Worm (Caenorhabditis elegans) whole organism, late embryonic: Measurements from ENCODE around the gene ced-5.

Source experiments
- K02D7.2 ChIP-seq: sonication (generic microtip); optimal IDR thresholded peaks from 2 replicates; lab custom pipeline; 2017; ENCODE audit warnings: mild to moderate bottlenecking, missing genetic modification characterization, missing compliant biosample characterization
- Y22D7AL.16 ChIP-seq: sonication (generic microtip); optimal IDR thresholded peaks from 2 replicates; lab custom pipeline; 2016; ENCODE audit warnings: missing genetic modification characterization, missing compliant biosample characterization
- ahr-1 ChIP-seq: sonication (generic microtip); optimal IDR thresholded peaks from 2 replicates; lab custom pipeline; 2016; ENCODE audit warnings: missing genetic modification characterization, missing compliant biosample characterization
- ama-1 ChIP-seq: fragments of 150-350 bp; optimal IDR thresholded peaks from 2 replicates; lab custom pipeline; 2014
- ceh-14 ChIP-seq: sonication (generic microtip); optimal IDR thresholded peaks from 2 replicates; lab custom pipeline; 2016; ENCODE audit warnings: missing genotype, missing genetic modification characterization, missing compliant biosample characterization
- ceh-18 ChIP-seq: sonication (generic microtip); optimal IDR thresholded peaks from 2 replicates; lab custom pipeline; 2016; ENCODE audit warnings: missing genetic modification characterization, missing compliant biosample characterization
- ceh-22 ChIP-seq: sonication (generic microtip); optimal IDR thresholded peaks from 2 replicates; lab custom pipeline; 2017; ENCODE audit warnings: missing biosample characterization, missing genetic modification characterization
- ceh-30 ChIP-seq: fragments of 150-350 bp; optimal IDR thresholded peaks from 2 replicates; lab custom pipeline; 2014; ENCODE audit warnings: missing biosample characterization, missing genetic modification characterization
- ceh-31 ChIP-seq: sonication (generic microtip); optimal IDR thresholded peaks from 2 replicates; lab custom pipeline; 2016; ENCODE audit warnings: missing genetic modification characterization, missing compliant biosample characterization
- ceh-48 ChIP-seq: sonication (generic microtip); optimal IDR thresholded peaks from 2 replicates; lab custom pipeline; 2016; ENCODE audit warnings: missing genetic modification characterization, inconsistent platforms, missing compliant biosample characterization
- ceh-9 ChIP-seq: sonication (generic microtip); optimal IDR thresholded peaks from 2 replicates; lab custom pipeline; 2016; ENCODE audit warnings: mild to moderate bottlenecking, missing genetic modification characterization, inconsistent platforms, missing compliant biosample characterization
- che-1 ChIP-seq: sonication (generic microtip); optimal IDR thresholded peaks from 2 replicates; lab custom pipeline; 2016; ENCODE audit warnings: mild to moderate bottlenecking, missing genetic modification characterization, missing compliant biosample characterization
- dmd-4 ChIP-seq: sonication (generic microtip); optimal IDR thresholded peaks from 2 replicates; lab custom pipeline; 2016; ENCODE audit warnings: borderline replicate concordance, missing genetic modification characterization, missing compliant biosample characterization
- dve-1 ChIP-seq: sonication (generic microtip); optimal IDR thresholded peaks from 2 replicates; lab custom pipeline; 2017; ENCODE audit warnings: antibody characterized with exemption, mild to moderate bottlenecking, missing genetic modification characterization, missing compliant biosample characterization
- elt-2 ChIP-seq: sonication (generic microtip); optimal IDR thresholded peaks from 2 replicates; lab custom pipeline; 2016; ENCODE audit warnings: missing genetic modification reagents, missing genetic modification characterization, missing compliant biosample characterization
- elt-4 ChIP-seq: sonication (generic microtip); optimal IDR thresholded peaks from 2 replicates; lab custom pipeline; 2016; ENCODE audit warnings: missing genetic modification characterization, missing compliant biosample characterization
- eyg-1 ChIP-seq: sonication (generic microtip); optimal IDR thresholded peaks from 2 replicates; lab custom pipeline; 2016; ENCODE audit warnings: missing genotype, missing genetic modification characterization, missing compliant biosample characterization
- fax-1 ChIP-seq: sonication (generic microtip); optimal IDR thresholded peaks from 2 replicates; lab custom pipeline; 2016; ENCODE audit warnings: missing genotype, missing genetic modification characterization, missing compliant biosample characterization
- fkh-10 ChIP-seq: fragments of 150-350 bp; optimal IDR thresholded peaks from 2 replicates; lab custom pipeline; 2014; ENCODE audit warnings: missing biosample characterization, missing genetic modification reagents, missing genetic modification characterization
- fkh-6 ChIP-seq: sonication (generic microtip); optimal IDR thresholded peaks from 2 replicates; lab custom pipeline; 2016; ENCODE audit warnings: missing genetic modification characterization, missing compliant biosample characterization
- gmeb-2 ChIP-seq: sonication (generic microtip); optimal IDR thresholded peaks from 2 replicates; lab custom pipeline; 2016; ENCODE audit warnings: missing genetic modification characterization, inconsistent platforms, missing compliant biosample characterization
- hlh-13 ChIP-seq: fragments of 200-800 bp; sonication (Bioruptor generic); optimal IDR thresholded peaks from 2 replicates; lab custom pipeline; 2018; ENCODE audit warnings: mild to moderate bottlenecking, missing genetic modification characterization, missing compliant biosample characterization
- hlh-15 ChIP-seq: sonication (generic microtip); optimal IDR thresholded peaks from 2 replicates; lab custom pipeline; 2016; ENCODE audit warnings: missing genetic modification characterization, missing compliant biosample characterization
- hlh-6 ChIP-seq: sonication (generic microtip); optimal IDR thresholded peaks from 2 replicates; lab custom pipeline; 2016; ENCODE audit warnings: missing genotype, missing genetic modification characterization, missing compliant biosample characterization
- hlh-8 ChIP-seq: sonication (generic microtip); optimal IDR thresholded peaks from 2 replicates; lab custom pipeline; 2016; ENCODE audit warnings: missing genotype, missing genetic modification characterization, missing compliant biosample characterization
- lim-6 ChIP-seq: sonication (generic microtip); optimal IDR thresholded peaks from 2 replicates; lab custom pipeline; 2016; ENCODE audit warnings: missing genetic modification characterization, missing compliant biosample characterization
- lin-11 ChIP-seq: fragments of 200-800 bp; sonication (Bioruptor generic); optimal IDR thresholded peaks from 2 replicates; lab custom pipeline; 2018; ENCODE audit warnings: mild to moderate bottlenecking, missing genetic modification characterization, missing compliant biosample characterization
- madf-2 ChIP-seq: sonication (generic microtip); optimal IDR thresholded peaks from 2 replicates; lab custom pipeline; 2017; ENCODE audit warnings: missing genetic modification characterization, missing compliant biosample characterization
- mec-3 ChIP-seq: sonication (generic microtip); optimal IDR thresholded peaks from 2 replicates; lab custom pipeline; 2016; ENCODE audit warnings: borderline replicate concordance, missing genetic modification characterization, missing compliant biosample characterization
- nfya-1 ChIP-seq: sonication (generic microtip); optimal IDR thresholded peaks from 2 replicates; lab custom pipeline; 2017; ENCODE audit warnings: missing genetic modification characterization, mild to moderate bottlenecking, missing compliant biosample characterization, antibody characterized with exemption, moderate library complexity
- nhr-11 ChIP-seq: fragments of 150-350 bp; optimal IDR thresholded peaks from 2 replicates; lab custom pipeline; 2014; ENCODE audit warnings: missing biosample characterization, missing genetic modification characterization
- npax-4 ChIP-seq: sonication (generic microtip); optimal IDR thresholded peaks from 2 replicates; lab custom pipeline; 2016; ENCODE audit warnings: missing genetic modification characterization, missing compliant biosample characterization
- pat-9 ChIP-seq: fragments of 200-800 bp; sonication (Bioruptor generic); optimal IDR thresholded peaks from 2 replicates; lab custom pipeline; 2018; ENCODE audit warnings: mild to moderate bottlenecking, missing genetic modification characterization, moderate library complexity, missing compliant biosample characterization
- pax-1 ChIP-seq: fragments of 150-350 bp; optimal IDR thresholded peaks from 2 replicates; lab custom pipeline; 2014; ENCODE audit warnings: missing biosample characterization, missing genetic modification characterization
- pha-2 ChIP-seq: sonication (generic microtip); optimal IDR thresholded peaks from 2 replicates; lab custom pipeline; 2017; ENCODE audit warnings: mild to moderate bottlenecking, missing genetic modification characterization, missing compliant biosample characterization
- pha-4 ChIP-seq: fragments of 150-350 bp; optimal IDR thresholded peaks from 2 replicates; lab custom pipeline; 2018; ENCODE audit warnings: missing biosample characterization, missing genetic modification reagents, missing genetic modification characterization
- pqm-1 ChIP-seq: sonication (generic microtip); optimal IDR thresholded peaks from 2 replicates; lab custom pipeline; 2016; ENCODE audit warnings: missing genetic modification characterization, missing compliant biosample characterization
- pros-1 ChIP-seq: fragments of 150-350 bp; optimal IDR thresholded peaks from 2 replicates; lab custom pipeline; 2014; ENCODE audit warnings: missing biosample characterization, missing genetic modification reagents, missing genetic modification characterization
- ref-2 ChIP-seq: sonication (generic microtip); optimal IDR thresholded peaks from 2 replicates; lab custom pipeline; 2016; ENCODE audit warnings: missing genetic modification characterization, missing compliant biosample characterization
- rnt-1 ChIP-seq: sonication (generic microtip); optimal IDR thresholded peaks from 2 replicates; lab custom pipeline; 2016; ENCODE audit warnings: missing genetic modification characterization, missing compliant biosample characterization
- sdc-2 ChIP-seq: sonication (generic microtip); optimal IDR thresholded peaks from 2 replicates; lab custom pipeline; 2016; ENCODE audit warnings: missing genotype, missing genetic modification characterization, missing compliant biosample characterization
- tbx-2 ChIP-seq: sonication (generic microtip); optimal IDR thresholded peaks from 2 replicates; lab custom pipeline; 2016; ENCODE audit warnings: missing genetic modification characterization, missing compliant biosample characterization
- tbx-7 ChIP-seq: sonication (generic microtip); optimal IDR thresholded peaks from 2 replicates; lab custom pipeline; 2016; ENCODE audit warnings: missing genotype, missing genetic modification characterization, missing compliant biosample characterization
- unc-3 ChIP-seq, 2 experiments: fragments of 200-800 bp in 1 of 2; sonication (Bioruptor generic) in 1 of 2; sonication (generic microtip) in 1 of 2; conservative IDR thresholded peaks in 1 of 2; optimal IDR thresholded peaks in 1 of 2; 2 replicates each; pipeline versions ENCODE4 v1.3.6 to Lab custom; 2016 to 2022; ENCODE audit warnings: missing compliant biosample characterization in 2 of 2, missing genetic modification characterization in 2 of 2, missing genetic modification reagents in 1 of 2
- unc-42 ChIP-seq: sonication (generic microtip); optimal IDR thresholded peaks from 2 replicates; lab custom pipeline; 2016; ENCODE audit warnings: missing genotype, missing genetic modification characterization, missing compliant biosample characterization
- unc-55 ChIP-seq: sonication (generic microtip); optimal IDR thresholded peaks from 2 replicates; lab custom pipeline; 2017; ENCODE audit warnings: missing biosample characterization, missing genetic modification reagents, missing genetic modification characterization
- zip-5 ChIP-seq: sonication (generic microtip); optimal IDR thresholded peaks from 2 replicates; lab custom pipeline; 2016; ENCODE audit warnings: missing genetic modification characterization, missing compliant biosample characterization
- ztf-16 ChIP-seq: sonication (generic microtip); optimal IDR thresholded peaks from 2 replicates; lab custom pipeline; 2017; ENCODE audit warnings: missing genetic modification characterization, missing compliant biosample characterization

Gene ced-5

DNA sequence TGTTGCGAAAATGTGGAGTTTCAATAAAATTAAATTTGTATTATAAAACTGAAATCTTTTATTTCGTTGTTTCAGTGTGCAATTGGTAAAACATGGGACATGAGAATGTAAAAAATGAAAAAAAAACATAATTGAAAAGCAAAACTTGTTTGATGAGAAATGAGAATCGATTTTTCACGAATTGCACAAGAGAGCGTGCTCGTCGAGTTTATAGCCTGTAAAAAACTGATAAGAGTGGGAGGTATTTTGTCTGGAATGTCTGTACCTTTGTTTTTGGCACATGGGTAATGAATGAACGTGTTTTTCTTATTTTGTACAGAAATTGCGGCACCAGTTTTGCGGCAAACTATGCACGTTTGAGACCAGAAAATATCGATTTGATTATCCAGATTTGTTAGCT, 1.3 kb upstream of the ced-5 start:
- TF ChIP-seq ceh-31 (tag; lab: Kevin White, UChicago): no peak

DNA sequence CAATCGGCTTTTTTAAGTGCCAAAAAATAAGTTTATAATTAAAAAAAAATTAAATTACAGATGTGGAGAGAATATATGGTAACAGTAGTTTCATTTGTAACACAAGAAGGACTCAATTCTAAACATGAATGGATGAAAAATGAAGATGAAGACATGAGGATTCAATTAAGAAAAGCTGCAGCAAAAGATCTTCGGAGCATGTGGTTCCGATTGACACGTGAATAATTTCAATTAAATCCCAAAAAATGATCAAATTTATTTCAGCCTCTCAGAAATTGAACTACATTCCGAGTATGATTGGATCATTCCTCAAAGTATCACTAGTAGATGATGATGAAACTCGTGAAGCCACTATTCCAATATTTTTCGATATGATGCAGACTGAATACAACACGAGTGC, 5.5 kb downstream of the ced-5 start:
- no peak for TF ChIP-seq tbx-7 (tag; lab: Kevin White, UChicago)
- peak; percentile 3 for TF ChIP-seq hlh-8 (tag; lab: Kevin White, UChicago)
- no peak for TF ChIP-seq elt-4 (tag; lab: Kevin White, UChicago)

DNA sequence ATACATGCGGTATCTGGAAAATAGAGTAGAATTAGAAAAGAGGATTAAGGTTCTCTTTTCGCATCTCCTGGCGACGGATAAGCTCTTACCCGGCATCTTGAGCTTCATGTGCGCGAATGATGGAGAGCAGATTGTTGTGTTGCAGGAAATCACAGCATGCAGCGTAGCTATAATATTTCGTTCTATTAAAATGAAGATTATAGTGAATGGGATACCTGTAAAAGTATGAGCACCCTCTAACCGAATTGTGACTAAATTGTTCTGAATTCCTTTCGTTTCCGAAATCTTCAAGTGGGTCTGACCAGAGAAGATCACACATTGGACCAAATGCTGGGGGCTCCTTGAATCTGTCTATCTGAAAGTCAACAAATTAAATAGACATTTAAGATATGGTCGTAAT, 14.5 kb downstream of the ced-5 start:
- TF ChIP-seq rnt-1: no peak
- no peak for TF ChIP-seq dmd-4 (tag; lab: Kevin White, UChicago)

DNA sequence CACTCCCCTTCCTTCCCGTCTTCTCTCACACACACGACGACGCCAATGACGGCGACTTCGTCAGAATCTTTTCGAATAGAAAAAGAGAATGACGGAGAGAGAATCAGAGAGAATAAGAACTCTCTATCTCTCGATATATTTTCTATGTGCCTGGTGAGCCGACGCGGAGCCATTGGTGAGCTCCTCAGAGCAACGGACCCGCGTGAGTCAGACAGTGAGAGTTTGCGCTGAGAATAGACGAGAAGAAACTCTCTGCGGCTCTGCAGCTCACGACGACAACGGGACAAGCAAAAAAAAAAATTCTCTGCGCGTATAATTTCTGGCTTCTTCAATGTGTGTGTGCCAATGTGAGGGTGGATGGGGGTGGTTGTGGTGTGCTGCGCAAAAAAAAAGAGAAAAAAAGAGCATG, 16.0 kb downstream of the ced-5 start:
- TF ChIP-seq unc-42 (peak; percentile 15), eyg-1 (tag; lab: Kevin White, UChicago) (no peak), ceh-18 (tag; lab: Kevin White, UChicago) (peak; percentile 63), ztf-16 (tag; lab: Kevin White, UChicago) (no peak), mec-3 (tag; lab: Kevin White, UChicago) (no peak), pros-1 (no peak), gmeb-2 (no peak), zip-5 (tag; lab: Kevin White, UChicago) (no peak), ceh-30 (tag; lab: Kevin White, UChicago) (no peak), ceh-9 (tag; lab: Kevin White, UChicago) (no peak), elt-2 (no peak), nfya-1 (tag; lab: Kevin White, UChicago) (peak; percentile 70), hlh-8 (tag; lab: Kevin White, UChicago) (no peak), fkh-10 (GFP tag; lab: Kevin White, UChicago) (no peak), pqm-1 (tag; lab: Kevin White, UChicago) (no peak), fkh-6 (tag; lab: Kevin White, UChicago) (no peak), hlh-6 (tag; lab: Kevin White, UChicago) (no peak), dve-1 (tag; lab: Kevin White, UChicago) (no peak), hlh-13 (no peak), Y22D7AL.16 (tag; lab: Kevin White, UChicago) (no peak), ceh-14 (tag; lab: Kevin White, UChicago) (peak; percentile 49), lim-6 (no peak), unc-3 (GFP tag; conservative IDR thresholded peaks at IDR 0.05; lab: Robert Waterston, UW) (no peak), unc-3 (tag; optimal IDR thresholded peaks at IDR 0.05; lab: Kevin White, UChicago) (no peak), pat-9 (tag; lab: Kevin White, UChicago) (no peak), pha-4 (tag; lab: Kevin White, UChicago) (no peak), ref-2 (tag; lab: Kevin White, UChicago) (no peak), ahr-1 (no peak), dmd-4 (tag; lab: Kevin White, UChicago) (no peak), npax-4 (no peak), ceh-48 (tag; lab: Kevin White, UChicago) (no peak), K02D7.2 (no peak), madf-2 (tag; lab: Kevin White, UChicago) (no peak), pax-1 (tag; lab: Kevin White, UChicago) (no peak), ama-1 (no peak), nhr-11 (tag; lab: Kevin White, UChicago) (no peak), ceh-22 (no peak), hlh-15 (no peak), fax-1 (tag; lab: Kevin White, UChicago) (peak; percentile 36), unc-55 (GFP tag; lab: Kevin White, UChicago) (peak; percentile 51), rnt-1 (no peak), lin-11 (tag; lab: Kevin White, UChicago) (no peak), pha-2 (tag; lab: Kevin White, UChicago) (no peak), ceh-31 (tag; lab: Kevin White, UChicago) (peak; percentile 66), tbx-2 (peak; percentile 11), sdc-2 (tag; lab: Kevin White, UChicago) (no peak), che-1 (tag; lab: Kevin White, UChicago) (no peak)
